Worm (Caenorhabditis elegans): Measurements from ENCODE around the gene pat-3.

Gene pat-3

ce11 chrIII:3901542-3901941, 12.4 kb downstream of the pat-3 start, which contains the start of gene tir-1:
tir-1 (minus strand) TSS chrIII:3901642.
- no peak for TF ChIP-seq ama-1 (optimal IDR thresholded peaks at IDR 0.05)
- TF ChIP-seq egl-5 (tag; optimal IDR thresholded peaks at IDR 0.05), result no peak
- TF ChIP-seq fkh-2 (tag; optimal IDR thresholded peaks at IDR 0.05), result no peak
- no peak for TF ChIP-seq elt-1 (tag; optimal IDR thresholded peaks at IDR 0.05)
- no peak for TF ChIP-seq elt-3 (tag; optimal IDR thresholded peaks at IDR 0.05)
- no peak for TF ChIP-seq pha-4 (tag; optimal IDR thresholded peaks at IDR 0.05)

ce11 chrIII:3898850-3899249, 15.1 kb downstream of the pat-3 start:
- TF ChIP-seq fos-1 (tag; optimal IDR thresholded peaks at IDR 0.05), result no peak
- no peak for TF ChIP-seq zag-1 (tag; optimal IDR thresholded peaks at IDR 0.05)
- TF ChIP-seq ceh-9 (tag; optimal IDR thresholded peaks at IDR 0.05), result no peak
- TF ChIP-seq nfya-1 (tag; optimal IDR thresholded peaks at IDR 0.05; ENCODE audit: insufficient read depth), result peak; percentile 39
- no peak for TF ChIP-seq ceh-16 (tag; optimal IDR thresholded peaks at IDR 0.05)
- TF ChIP-seq nhr-43 (tag; optimal IDR thresholded peaks at IDR 0.05; ENCODE audit: poor library complexity, severe bottlenecking), result no peak
- TF ChIP-seq hmg-11 (tag; optimal IDR thresholded peaks at IDR 0.05), result peak; percentile 62
- peak; percentile 40 for TF ChIP-seq lin-15B (tag; optimal IDR thresholded peaks at IDR 0.05)

- TF ChIP-seq nfya-1 (tag; optimal IDR thresholded peaks at IDR 0.05; ENCODE audit: insufficient read depth) (peak; percentile 84), pha-4 (tag; optimal IDR thresholded peaks at IDR 0.05) (no peak)
Observed at ce11 chrIII:3898354-3898753, 15.6 kb downstream of the pat-3 start.

ce11 chrIII:3893992-3894391, 20.0 kb downstream of the pat-3 start:
- no peak for TF ChIP-seq nhr-12 (tag; optimal IDR thresholded peaks at IDR 0.05)
- TF ChIP-seq ztf-11 (tag; optimal IDR thresholded peaks at IDR 0.05), result no peak
- TF ChIP-seq ztf-4 (tag; optimal IDR thresholded peaks at IDR 0.05), result no peak
- TF ChIP-seq elt-2 (tag; optimal IDR thresholded peaks at IDR 0.05), result peak; percentile 36
- no peak for TF ChIP-seq lsy-12 (tag; optimal IDR thresholded peaks at IDR 0.05)
- peak; percentile 54 for TF ChIP-seq pqm-1 (tag; optimal IDR thresholded peaks at IDR 0.05)
- no peak for TF ChIP-seq fkh-10 (GFP tag; optimal IDR thresholded peaks at IDR 0.05)

ce11 chrIII:3889896-3890295, 24.1 kb downstream of the pat-3 start:
- no peak for TF ChIP-seq snpc-4 (tag; optimal IDR thresholded peaks at IDR 0.05)
- no peak for TF ChIP-seq fkh-2 (tag; optimal IDR thresholded peaks at IDR 0.05)
- peak; percentile 82 for TF ChIP-seq pha-4 (tag; optimal IDR thresholded peaks at IDR 0.05)
- no peak for TF ChIP-seq pqm-1 (tag; optimal IDR thresholded peaks at IDR 0.05)
- TF ChIP-seq daf-12 (tag; optimal IDR thresholded peaks at IDR 0.05), result no peak
- TF ChIP-seq nhr-12 (tag; optimal IDR thresholded peaks at IDR 0.05), result no peak
- TF ChIP-seq nhr-28 (tag; optimal IDR thresholded peaks at IDR 0.05), result no peak
- TF ChIP-seq nhr-25 (tag; optimal IDR thresholded peaks at IDR 0.05), result no peak
- TF ChIP-seq ztf-11 (tag; optimal IDR thresholded peaks at IDR 0.05), result no peak

- TF ChIP-seq ZK546.5 (tag; optimal IDR thresholded peaks at IDR 0.05) (no peak), egl-5 (tag; optimal IDR thresholded peaks at IDR 0.05) (no peak), snpc-4 (tag; optimal IDR thresholded peaks at IDR 0.05) (no peak), aly-2 (tag; optimal IDR thresholded peaks at IDR 0.05) (no peak), lin-15B (tag; optimal IDR thresholded peaks at IDR 0.05) (peak; percentile 96), nhr-237 (tag; optimal IDR thresholded peaks at IDR 0.05) (no peak), nfya-1 (tag; optimal IDR thresholded peaks at IDR 0.05; ENCODE audit: insufficient read depth) (peak; percentile 35), tbx-2 (tag; optimal IDR thresholded peaks at IDR 0.05) (no peak), nhr-67 (tag; optimal IDR thresholded peaks at IDR 0.05) (no peak), pqm-1 (tag; optimal IDR thresholded peaks at IDR 0.05) (peak; percentile 38), elt-3 (tag; optimal IDR thresholded peaks at IDR 0.05) (no peak), daf-12 (tag; optimal IDR thresholded peaks at IDR 0.05) (no peak), nhr-11 (tag; optimal IDR thresholded peaks at IDR 0.05) (no peak), nhr-25 (tag; optimal IDR thresholded peaks at IDR 0.05) (peak; percentile 53), elt-1 (tag; optimal IDR thresholded peaks at IDR 0.05) (no peak), sea-2 (GFP tag; optimal IDR thresholded peaks at IDR 0.05) (no peak), lin-39 (tag; optimal IDR thresholded peaks at IDR 0.05) (no peak), nhr-43 (tag; optimal IDR thresholded peaks at IDR 0.05; ENCODE audit: poor library complexity, severe bottlenecking) (no peak), nhr-23 (tag; optimal IDR thresholded peaks at IDR 0.05) (peak; percentile 43), ceh-28 (tag; optimal IDR thresholded peaks at IDR 0.05) (no peak), ztf-11 (tag; optimal IDR thresholded peaks at IDR 0.05) (no peak), nhr-12 (tag; optimal IDR thresholded peaks at IDR 0.05) (no peak), unc-39 (tag; optimal IDR thresholded peaks at IDR 0.05) (no peak), fkh-10 (GFP tag; optimal IDR thresholded peaks at IDR 0.05) (no peak), elt-2 (tag; optimal IDR thresholded peaks at IDR 0.05) (peak; percentile 66), nhr-76 (tag; optimal IDR thresholded peaks at IDR 0.05) (no peak), fkh-2 (tag; optimal IDR thresholded peaks at IDR 0.05) (no peak), ceh-16 (tag; optimal IDR thresholded peaks at IDR 0.05) (no peak), mdl-1 (tag; optimal IDR thresholded peaks at IDR 0.05) (no peak), skn-1 (tag; optimal IDR thresholded peaks at IDR 0.05) (no peak), nhr-28 (tag; optimal IDR thresholded peaks at IDR 0.05) (no peak), unc-62 (GFP tag; optimal IDR thresholded peaks at IDR 0.05) (no peak), R02D3.7 (tag; optimal IDR thresholded peaks at IDR 0.05) (no peak), nhr-77 (tag; optimal IDR thresholded peaks at IDR 0.05) (no peak)
Observed at ce11 chrIII:3887586-3887985, 26.4 kb downstream of the pat-3 start.
